Worm (Caenorhabditis elegans) whole organism, L4/young adult: ENCODE data around the gene nas-8.

Experiments
- W03F9.2 ChIP-seq: fragments of 150-350 bp; optimal IDR thresholded peaks from 2 replicates; lab custom pipeline; 2014; ENCODE audit warnings: missing biosample characterization, missing genetic modification characterization
- dao-5 ChIP-seq: sonication (generic microtip); optimal IDR thresholded peaks from 2 replicates; lab custom pipeline; 2016; ENCODE audit warnings: missing genotype, missing genetic modification characterization, moderate library complexity, missing compliant biosample characterization
- him-1 ChIP-seq: sonication (generic microtip); optimal IDR thresholded peaks from 2 replicates; lab custom pipeline; 2016; ENCODE audit warnings: missing genotype, missing genetic modification reagents, missing genetic modification characterization, missing compliant biosample characterization

- TF ChIP-seq him-1 (tag; lab: Kevin White, UChicago), result no peak
- TF ChIP-seq dao-5 (tag; lab: Kevin White, UChicago), result no peak
- no peak for TF ChIP-seq W03F9.2
These were observed 6.8 kb upstream of the nas-8 start, which contains the start of gene ZC477.2 for ce11 chrIV:7107893-7108292.
